Fruit fly (Drosophila melanogaster): ENCODE results near the gene Ufd4.

The Ufd4 gene

DNA sequence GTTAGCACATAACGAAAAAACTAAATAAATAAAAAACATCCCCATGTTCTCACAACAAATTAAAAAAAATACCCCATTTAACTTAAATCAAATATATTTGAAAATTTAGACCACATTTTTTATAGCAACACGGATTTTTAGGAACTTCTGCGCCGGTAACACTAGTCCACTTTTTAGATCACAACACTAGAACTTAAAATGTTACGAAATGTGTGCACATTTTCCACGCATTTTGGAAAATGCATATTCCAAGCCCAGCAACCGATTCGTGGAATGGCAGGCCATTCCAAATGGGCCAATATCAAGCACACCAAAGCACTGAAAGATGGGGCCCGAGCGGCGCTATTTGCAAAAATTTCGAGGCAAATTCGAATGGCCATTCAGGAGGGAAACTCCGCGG, 23.5 kb downstream of the Ufd4 start, which contains the start of gene CG4957:
TSS of gene CG4957 (plus strand) at position 185 of the 400 bp plus-strand sequence.
- TF ChIP-seq psq (optimal IDR thresholded peaks at IDR 0.05), result no peak
- TF ChIP-seq insv (optimal IDR thresholded peaks at IDR 0.05), result no peak
- no peak for TF ChIP-seq h (optimal IDR thresholded peaks at IDR 0.05)
- TF ChIP-seq Sin3A (optimal IDR thresholded peaks at IDR 0.05), result no peak
- TF ChIP-seq Myc (optimal IDR thresholded peaks at IDR 0.05), result no peak
- TF ChIP-seq ttk (optimal IDR thresholded peaks at IDR 0.05), result no peak

dm6 chr2L:10266511-10266910, 25.7 kb downstream of the Ufd4 start, which contains the start of gene CG4953:
CG4953 (plus strand) TSS chr2L:10266703.
- TF ChIP-seq h (optimal IDR thresholded peaks at IDR 0.05) (no peak), psq (optimal IDR thresholded peaks at IDR 0.05) (no peak), Sin3A (optimal IDR thresholded peaks at IDR 0.05) (no peak), ttk (optimal IDR thresholded peaks at IDR 0.05) (no peak), Myc (optimal IDR thresholded peaks at IDR 0.05) (no peak), insv (optimal IDR thresholded peaks at IDR 0.05) (no peak)

- TF ChIP-seq insv (optimal IDR thresholded peaks at IDR 0.05), result no peak
- TF ChIP-seq ttk (optimal IDR thresholded peaks at IDR 0.05), result no peak
- TF ChIP-seq h (optimal IDR thresholded peaks at IDR 0.05), result no peak
- TF ChIP-seq Myc (optimal IDR thresholded peaks at IDR 0.05), result no peak
- TF ChIP-seq psq (optimal IDR thresholded peaks at IDR 0.05), result no peak
- no peak for TF ChIP-seq Sin3A (optimal IDR thresholded peaks at IDR 0.05)
These were observed 27.0 kb downstream of the Ufd4 start, which contains the start of gene Mob3 for dm6 chr2L:10265129-10265528. Mob3 (plus strand) TSS chr2L:10265336.

DNA sequence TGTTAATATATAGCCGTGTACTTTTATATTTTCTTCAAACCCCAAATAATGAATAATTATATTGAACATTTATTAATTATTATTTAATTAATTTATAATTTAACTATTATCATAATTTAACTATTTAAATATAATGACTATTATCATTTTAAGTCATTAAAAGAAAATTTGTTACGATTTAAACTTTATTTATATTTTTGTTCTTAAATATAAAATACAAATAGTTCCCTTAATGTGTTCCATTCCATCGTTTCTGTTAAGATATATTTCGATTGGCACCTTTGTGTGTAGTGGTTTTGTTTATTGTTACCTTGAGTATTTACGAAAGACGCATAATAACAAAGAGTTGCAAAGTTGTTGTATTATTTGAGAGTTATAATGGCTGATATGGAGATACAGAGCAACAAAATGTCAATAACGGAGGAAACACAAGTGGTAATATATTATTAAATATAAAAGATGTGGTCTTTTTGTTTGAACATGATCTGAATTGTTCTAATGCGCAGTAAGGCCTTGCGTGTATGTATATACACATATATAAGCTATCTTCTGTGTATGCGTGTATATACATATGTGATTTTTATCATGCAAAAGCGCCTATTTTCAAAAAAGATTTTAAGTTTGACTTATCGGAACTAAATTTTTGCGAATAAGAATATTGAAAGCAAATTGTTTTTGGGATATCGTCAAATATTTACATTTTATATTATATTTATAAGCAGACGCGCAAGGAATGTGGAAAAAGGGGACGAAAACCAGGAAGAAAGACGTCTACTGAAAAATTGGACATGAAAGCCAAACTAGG, 28.1 kb downstream of the Ufd4 start, which contains the start of gene REPTOR-BP:
TSS of gene REPTOR-BP (plus strand) at position 296 of the 805 bp plus-strand sequence.
- TF ChIP-seq h (optimal IDR thresholded peaks at IDR 0.05) (no peak), Sin3A (optimal IDR thresholded peaks at IDR 0.05) (no peak), ttk (optimal IDR thresholded peaks at IDR 0.05) (no peak), psq (optimal IDR thresholded peaks at IDR 0.05) (no peak), insv (optimal IDR thresholded peaks at IDR 0.05) (no peak), Myc (optimal IDR thresholded peaks at IDR 0.05) (no peak)

DNA sequence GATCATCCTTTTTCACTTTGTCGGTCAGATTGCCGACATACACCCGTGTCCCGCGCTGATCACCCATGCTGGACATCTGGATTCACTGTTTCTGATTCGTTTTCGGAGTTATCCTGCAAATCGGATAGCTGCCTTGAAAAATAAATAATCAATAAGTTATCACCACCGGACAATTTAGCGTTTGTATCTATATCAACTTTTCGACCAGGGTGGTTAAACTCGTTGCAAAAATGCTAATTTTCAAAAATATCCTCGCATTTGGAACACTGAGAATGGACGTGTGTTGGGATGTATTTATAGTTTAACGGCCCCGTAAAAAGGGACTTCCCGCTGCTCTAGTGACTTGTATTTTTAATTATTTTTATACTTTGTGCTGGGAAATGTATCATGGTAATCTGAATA, 28.8 kb downstream of the Ufd4 start, which contains the start of gene Rsf1:
TSS of gene Rsf1 (minus strand) at position 212 of the 402 bp plus-strand sequence.
- TF ChIP-seq psq (optimal IDR thresholded peaks at IDR 0.05) (no peak), Myc (optimal IDR thresholded peaks at IDR 0.05) (no peak), h (optimal IDR thresholded peaks at IDR 0.05) (no peak), Sin3A (optimal IDR thresholded peaks at IDR 0.05) (no peak), ttk (optimal IDR thresholded peaks at IDR 0.05) (no peak), insv (optimal IDR thresholded peaks at IDR 0.05) (no peak)

DNA sequence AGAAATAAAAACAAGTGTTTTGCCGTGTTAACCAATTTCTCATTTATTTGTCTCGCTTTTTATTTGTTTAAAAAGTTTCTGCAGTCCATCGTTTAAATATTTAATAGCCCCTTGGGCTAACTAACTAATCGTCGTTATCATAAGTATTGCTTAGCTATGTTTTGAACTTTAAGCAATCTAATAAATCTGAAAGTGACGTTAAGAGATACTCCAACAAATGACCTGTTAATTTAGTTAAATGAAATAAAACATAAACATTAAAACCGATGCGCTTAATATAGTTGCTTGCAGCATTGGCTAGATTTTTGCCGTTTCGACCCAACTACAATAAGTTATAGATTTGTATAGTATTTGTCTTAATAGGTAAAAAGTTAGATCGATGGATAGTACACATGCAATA, 30.4 kb downstream of the Ufd4 start:
- TF ChIP-seq ttk (optimal IDR thresholded peaks at IDR 0.05) (no peak), h (optimal IDR thresholded peaks at IDR 0.05) (no peak), psq (optimal IDR thresholded peaks at IDR 0.05) (no peak), Sin3A (optimal IDR thresholded peaks at IDR 0.05) (no peak), insv (optimal IDR thresholded peaks at IDR 0.05) (no peak), Myc (optimal IDR thresholded peaks at IDR 0.05) (no peak)

DNA sequence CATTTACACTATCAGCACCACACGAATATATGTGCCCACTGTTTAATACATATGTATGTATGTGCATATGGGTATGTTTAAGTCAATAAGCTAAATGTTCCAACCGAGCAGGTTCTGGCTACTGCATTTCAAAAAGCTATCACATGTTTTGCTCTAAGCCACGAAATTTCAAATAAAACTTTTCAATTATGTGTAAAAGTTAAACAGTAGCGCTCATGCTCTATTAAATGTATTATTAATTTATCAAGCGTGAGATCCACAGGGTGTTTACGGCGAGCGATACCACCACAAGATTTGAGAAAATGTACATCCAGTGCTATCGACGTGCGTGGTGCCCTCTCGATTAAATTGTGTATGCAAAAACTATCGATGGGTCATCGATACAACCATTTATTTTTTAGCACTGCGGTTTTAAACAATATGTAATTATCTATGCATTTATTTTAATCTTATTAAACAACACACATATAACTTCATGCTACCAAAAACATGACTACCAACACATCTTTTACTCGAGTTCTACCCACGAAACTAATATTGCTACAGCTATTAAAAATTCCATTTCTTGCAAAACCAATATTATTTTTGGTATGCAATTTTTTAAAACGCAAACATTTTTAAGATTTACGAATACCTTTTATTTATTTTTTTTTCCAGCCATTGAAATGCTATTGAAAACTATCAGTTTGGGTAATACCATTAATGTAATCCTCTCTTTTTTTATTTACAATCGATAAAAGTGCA, 31.2 kb downstream of the Ufd4 start, which contains the start of gene Pten:
TSS of gene Pten (minus strand) at position 300 of the 744 bp plus-strand sequence.
- no peak for TF ChIP-seq insv (optimal IDR thresholded peaks at IDR 0.05)
- TF ChIP-seq h (optimal IDR thresholded peaks at IDR 0.05), result no peak
- TF ChIP-seq Myc (optimal IDR thresholded peaks at IDR 0.05), result no peak
- no peak for TF ChIP-seq Sin3A (optimal IDR thresholded peaks at IDR 0.05)
- TF ChIP-seq psq (optimal IDR thresholded peaks at IDR 0.05), result no peak
- no peak for TF ChIP-seq ttk (optimal IDR thresholded peaks at IDR 0.05)

DNA sequence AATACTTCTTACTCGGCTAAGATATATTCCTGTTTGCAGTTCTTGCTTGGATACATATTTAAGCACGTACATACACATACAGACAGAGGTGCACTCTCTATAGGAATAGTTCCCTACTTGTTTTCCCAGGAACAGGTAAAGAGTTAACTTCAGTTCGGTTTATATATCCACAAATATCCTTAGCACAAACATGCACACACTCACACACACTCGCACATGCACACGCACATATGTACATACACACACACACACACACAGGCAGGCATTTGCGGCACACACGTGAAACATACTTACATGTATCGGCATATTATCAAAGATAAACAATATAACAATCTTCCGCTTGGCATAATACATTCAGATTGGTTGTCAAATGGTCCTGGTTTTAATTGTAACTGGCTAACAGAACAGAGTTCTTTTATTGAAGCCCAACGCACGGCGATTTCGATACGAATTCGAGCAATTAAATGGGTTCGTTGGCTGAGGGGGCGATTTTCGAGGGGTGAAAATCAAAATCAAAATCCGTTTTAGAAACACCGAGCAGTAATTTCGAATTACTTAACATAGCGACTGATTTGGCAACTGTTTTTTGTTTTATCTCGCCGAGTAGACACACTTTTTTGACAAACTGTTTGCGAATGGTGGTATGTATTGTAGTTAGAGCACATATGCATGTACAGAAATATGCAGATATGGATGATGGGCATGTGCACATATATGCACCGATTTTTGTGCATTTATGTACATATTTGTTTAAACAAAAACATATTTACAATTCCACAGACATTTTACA, 32.0 kb downstream of the Ufd4 start:
- TF ChIP-seq insv (optimal IDR thresholded peaks at IDR 0.05), result no peak
- no peak for TF ChIP-seq ttk (optimal IDR thresholded peaks at IDR 0.05)
- TF ChIP-seq Sin3A (optimal IDR thresholded peaks at IDR 0.05), result no peak
- no peak for TF ChIP-seq h (optimal IDR thresholded peaks at IDR 0.05)
- TF ChIP-seq Myc (optimal IDR thresholded peaks at IDR 0.05), result no peak

- TF ChIP-seq h (optimal IDR thresholded peaks at IDR 0.05) (no peak), psq (optimal IDR thresholded peaks at IDR 0.05) (no peak), insv (optimal IDR thresholded peaks at IDR 0.05) (no peak), Myc (optimal IDR thresholded peaks at IDR 0.05) (no peak), ttk (optimal IDR thresholded peaks at IDR 0.05) (no peak), Sin3A (optimal IDR thresholded peaks at IDR 0.05) (no peak)
These were observed 36.4 kb downstream of the Ufd4 start, which contains the start of gene CG5676 for dm6 chr2L:10255725-10256158. CG5676 (minus strand) TSS chr2L:10255891.

DNA sequence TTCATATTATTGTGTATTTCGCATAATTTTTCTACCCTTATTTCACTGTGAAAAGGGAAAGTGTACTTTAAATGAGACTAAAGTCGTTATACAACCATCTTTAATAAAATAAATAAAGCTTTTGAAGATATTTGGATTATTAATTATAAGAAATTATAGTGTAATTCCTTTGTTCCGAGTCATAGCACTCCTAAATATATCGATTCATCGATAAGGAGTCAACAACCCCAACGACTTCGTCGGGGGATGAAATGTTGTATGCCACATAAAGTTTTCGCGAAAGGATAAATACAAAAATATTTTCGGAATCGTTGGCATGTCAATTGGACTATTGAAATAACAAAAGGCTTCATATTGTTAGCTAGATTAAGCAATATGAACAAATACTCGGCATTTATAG, 40.6 kb downstream of the Ufd4 start, which contains the start of gene Ror:
TSS of gene Ror (plus strand) at position 252 of the 400 bp plus-strand sequence.
- TF ChIP-seq Sin3A (optimal IDR thresholded peaks at IDR 0.05), result no peak
- no peak for TF ChIP-seq psq (optimal IDR thresholded peaks at IDR 0.05)
- no peak for TF ChIP-seq ttk (optimal IDR thresholded peaks at IDR 0.05)
- no peak for TF ChIP-seq h (optimal IDR thresholded peaks at IDR 0.05)
- TF ChIP-seq Myc (optimal IDR thresholded peaks at IDR 0.05), result no peak
- no peak for TF ChIP-seq insv (optimal IDR thresholded peaks at IDR 0.05)

DNA sequence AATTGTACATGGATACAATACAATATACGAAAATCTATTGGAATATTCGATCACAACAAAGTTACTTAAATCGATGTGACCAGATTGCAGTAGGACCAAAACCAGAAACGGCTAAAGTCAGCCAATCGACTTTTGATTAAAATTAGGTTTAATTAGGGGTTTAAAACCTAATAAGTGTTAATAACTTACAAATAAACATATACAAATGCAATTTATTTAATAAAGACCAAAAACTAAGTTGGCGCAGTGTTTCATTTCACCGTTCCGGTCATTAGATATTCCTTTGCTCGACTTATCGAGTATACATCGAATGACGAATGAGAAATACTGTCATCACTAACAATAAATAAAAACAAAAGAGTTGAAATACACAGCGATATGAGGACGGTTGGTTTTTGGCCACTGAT, 41.7 kb downstream of the Ufd4 start, which contains the start of the genes bsk and CG31717:
TSS of gene bsk (minus strand) at position 61 of the 407 bp plus-strand sequence.
TSS of gene CG31717 (plus strand) at position 297 of the 407 bp plus-strand sequence.
- TF ChIP-seq Myc (optimal IDR thresholded peaks at IDR 0.05), result no peak
- no peak for TF ChIP-seq psq (optimal IDR thresholded peaks at IDR 0.05)
